Fruit fly (Drosophila melanogaster): ENCODE measurements around the gene ase.
A peak's percentile ranks its signal among the peaks of the same experiment; 100 is the strongest.

ase gene

DNA sequence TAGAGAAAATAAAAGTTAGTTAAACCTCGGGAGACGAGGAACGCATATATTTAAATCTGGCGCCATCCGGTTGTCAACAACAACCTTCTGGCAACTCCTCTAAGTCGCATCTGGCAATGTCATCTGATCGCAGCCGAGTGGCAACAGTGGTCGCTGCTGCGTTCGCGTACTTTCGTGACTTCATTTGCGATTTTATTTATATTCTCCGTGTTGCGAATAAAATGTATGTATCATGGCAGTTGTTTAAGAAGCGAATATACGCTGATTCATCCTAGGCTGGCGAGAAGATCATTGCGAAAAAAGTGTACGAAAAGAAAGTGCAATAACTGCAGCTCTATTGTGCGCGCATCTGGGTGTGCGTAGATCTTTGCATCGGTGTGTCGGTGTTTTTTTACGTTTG is 35.8 kb downstream of the ase start, which contains the start of gene svr (continued):
- TF ChIP-seq grau (tag; optimal IDR thresholded peaks at IDR 0.05) (no peak), vfl (GFP tag; optimal IDR thresholded peaks at IDR 0.05) (no peak), CG7786 (GFP tag; optimal IDR thresholded peaks at IDR 0.05) (no peak), CG6689 (GFP tag; IDR thresholded peaks at IDR 0.05) (no peak), jigr1 (GFP tag; IDR thresholded peaks at IDR 0.05) (no peak), Dll (GFP tag; IDR thresholded peaks at IDR 0.05; ENCODE audit: partially characterized antibody) (0 out of 4 replicates have a peak, but pooled peaks have one; percentile 34), row (GFP tag; IDR thresholded peaks at IDR 0.05) (0 out of 3 replicates have a peak, but pooled peaks have one; percentile 9), Tbp (GFP tag; optimal IDR thresholded peaks at IDR 0.05) (no peak), Lim3 (GFP tag; IDR thresholded peaks at IDR 0.05) (no peak), cg (GFP tag; optimal IDR thresholded peaks at IDR 0.05) (peak; percentile 78), HLHmδ (GFP tag; optimal IDR thresholded peaks at IDR 0.05) (no peak), Abd-B (GFP tag; optimal IDR thresholded peaks at IDR 0.05) (no peak), p53 (GFP tag; optimal IDR thresholded peaks at IDR 0.05) (no peak), CG32772 (GFP tag; IDR thresholded peaks at IDR 0.05) (no peak), E2f1 (GFP tag; IDR thresholded peaks at IDR 0.05) (no peak), Taf1 (GFP tag; IDR thresholded peaks at IDR 0.05) (no peak), dm (GFP tag; optimal IDR thresholded peaks at IDR 0.05) (no peak), salm (tag; optimal IDR thresholded peaks at IDR 0.05) (no peak), amos (GFP tag; IDR thresholded peaks at IDR 0.05; ENCODE audit: partially characterized antibody) (peak; percentile 48; the same call in 1 of the 2 replicates), CG33213 (GFP tag; optimal IDR thresholded peaks at IDR 0.05) (no peak), D (optimal IDR thresholded peaks at IDR 0.05) (no peak), D (GFP tag; optimal IDR thresholded peaks at IDR 0.05) (no peak), pnt (GFP tag; optimal IDR thresholded peaks at IDR 0.05) (no peak), CG17612 (GFP tag; IDR thresholded peaks at IDR 0.05) (no peak), CG8388 (GFP tag; optimal IDR thresholded peaks at IDR 0.05) (no peak), schlank (tag; optimal IDR thresholded peaks at IDR 0.05) (no peak), CG11085 (GFP tag; IDR thresholded peaks at IDR 0.05) (no peak), inv (GFP tag; IDR thresholded peaks at IDR 0.05; ENCODE audit: partially characterized antibody) (no peak), az2 (GFP tag; optimal IDR thresholded peaks at IDR 0.05) (no peak), nerfin-2 (GFP tag; IDR thresholded peaks at IDR 0.05; ENCODE audit: partially characterized antibody) (no peak), CG17802 (tag; optimal IDR thresholded peaks at IDR 0.05) (no peak), Pdp1 (GFP tag; optimal IDR thresholded peaks at IDR 0.05) (no peak), CG4328 (GFP tag; optimal IDR thresholded peaks at IDR 0.05) (no peak), NC2β (GFP tag; optimal IDR thresholded peaks at IDR 0.05) (no peak), stc (GFP tag; IDR thresholded peaks at IDR 0.05) (no peak), Chrac-16 (GFP tag; optimal IDR thresholded peaks at IDR 0.05) (no peak), Hmx (GFP tag; optimal IDR thresholded peaks at IDR 0.05) (no peak), Deaf1 (tag; optimal IDR thresholded peaks at IDR 0.05) (peak; percentile 55), Hsf (GFP tag; optimal IDR thresholded peaks at IDR 0.05) (no peak), CG1529 (GFP tag; optimal IDR thresholded peaks at IDR 0.05) (no peak), H15 (GFP tag; IDR thresholded peaks at IDR 0.05) (no peak), CHES-1-like (GFP tag; optimal IDR thresholded peaks at IDR 0.05) (no peak), CG17361 (GFP tag; IDR thresholded peaks at IDR 0.05) (no peak), slou (GFP tag; optimal IDR thresholded peaks at IDR 0.05) (no peak), gcm (GFP tag; optimal IDR thresholded peaks at IDR 0.05) (no peak), Atf6 (GFP tag; IDR thresholded peaks at IDR 0.05) (no peak), chif (GFP tag; optimal IDR thresholded peaks at IDR 0.05) (no peak), CG9932 (GFP tag; IDR thresholded peaks at IDR 0.05) (no peak), Opbp (GFP tag; IDR thresholded peaks at IDR 0.05; ENCODE audit: partially characterized antibody) (0 out of 3 replicates have a peak, but pooled peaks have one; percentile 26), fd96Cb (tag; optimal IDR thresholded peaks at IDR 0.05) (no peak), CG3726 (GFP tag; IDR thresholded peaks at IDR 0.05) (no peak), Sry-δ (GFP tag; optimal IDR thresholded peaks at IDR 0.05) (peak; percentile 34), croc (GFP tag; conservative IDR thresholded peaks at IDR 0.05) (no peak)

Measured in whole organism, embryonic.